Fruit fly (Drosophila melanogaster): Measurements from ENCODE around the gene Eig71Ea.
A peak's percentile ranks its signal among the peaks of the same experiment; 100 is the strongest.

The Eig71Ea gene

DNA sequence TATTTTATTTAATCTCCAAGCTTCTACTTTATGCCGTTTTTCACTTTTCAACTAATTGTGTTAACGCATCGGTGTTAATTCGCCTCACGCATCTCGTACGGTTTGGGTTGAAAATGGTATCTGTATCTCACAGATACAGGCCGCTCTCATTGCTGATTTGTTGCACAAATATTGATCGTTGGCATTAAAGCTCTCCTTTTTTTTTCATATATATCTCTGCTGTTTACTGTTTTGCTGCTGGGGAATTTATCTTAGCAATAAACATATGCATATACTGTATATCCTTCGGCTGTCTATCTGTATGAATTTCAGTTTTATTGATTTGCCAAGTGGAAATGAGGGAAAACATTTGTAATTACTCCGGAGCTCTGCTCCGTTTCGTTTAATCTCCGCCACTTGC is 16.8 kb downstream of the Eig71Ea start:
- TF ChIP-seq Hr96 (GFP tag; optimal IDR thresholded peaks at IDR 0.05) (no peak), CG1620 (GFP tag; optimal IDR thresholded peaks at IDR 0.05) (no peak), Mnt (GFP tag; optimal IDR thresholded peaks at IDR 0.05) (no peak), CG11617 (GFP tag; optimal IDR thresholded peaks at IDR 0.05) (no peak), kay (GFP tag; ENCODE audit: borderline replicate concordance) (peak; percentile 23), CG7101 (tag; optimal IDR thresholded peaks at IDR 0.05) (peak; percentile 5)

- TF ChIP-seq Crg-1 (GFP tag; optimal IDR thresholded peaks at IDR 0.05) (no peak), cic (GFP tag; optimal IDR thresholded peaks at IDR 0.05) (no peak), bab1 (GFP tag; optimal IDR thresholded peaks at IDR 0.05) (no peak), cnc (optimal IDR thresholded peaks at IDR 0.05) (no peak), CG5204 (GFP tag; optimal IDR thresholded peaks at IDR 0.05) (no peak), kay (GFP tag; ENCODE audit: borderline replicate concordance) (no peak), Mnt (GFP tag; optimal IDR thresholded peaks at IDR 0.05) (no peak), Clk (GFP tag; optimal IDR thresholded peaks at IDR 0.05) (no peak), CG14711 (tag; optimal IDR thresholded peaks at IDR 0.05) (no peak), CG33017 (tag; optimal IDR thresholded peaks at IDR 0.05) (no peak)
Measured at dm6 chr3L:15631067-15631466, 18.4 kb downstream of the Eig71Ea start.

DNA sequence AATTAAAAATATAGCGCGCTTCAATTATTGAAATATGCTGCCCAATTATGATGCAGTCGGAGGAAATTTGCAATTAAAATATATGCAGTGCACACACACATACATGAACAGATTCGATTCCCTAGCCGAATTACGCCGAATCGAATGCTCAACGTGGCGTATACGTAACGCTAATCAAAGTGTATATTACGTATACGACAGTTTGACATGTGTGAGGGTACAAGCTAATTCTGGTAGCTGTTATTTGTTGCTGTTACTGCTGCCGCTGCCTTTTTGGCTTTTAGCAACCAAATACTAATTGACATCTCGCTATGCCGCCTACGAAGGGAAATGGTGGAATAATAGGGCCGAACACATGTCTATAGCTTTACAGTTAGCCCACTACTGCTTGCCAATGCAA is 22.2 kb downstream of the Eig71Ea start:
- TF ChIP-seq CG33017 (tag; optimal IDR thresholded peaks at IDR 0.05) (no peak), kay (GFP tag; ENCODE audit: borderline replicate concordance) (peak; percentile 61)

- TF ChIP-seq CG12768 (GFP tag; optimal IDR thresholded peaks at IDR 0.05) (peak; percentile 75), pad (GFP tag; optimal IDR thresholded peaks at IDR 0.05) (peak; percentile 77), cic (GFP tag; optimal IDR thresholded peaks at IDR 0.05) (no peak), Crg-1 (GFP tag; optimal IDR thresholded peaks at IDR 0.05) (no peak), Clk (GFP tag; optimal IDR thresholded peaks at IDR 0.05) (peak; percentile 52), CG7045 (GFP tag; optimal IDR thresholded peaks at IDR 0.05) (peak; percentile 86), Hr96 (GFP tag; optimal IDR thresholded peaks at IDR 0.05) (peak; percentile 22), kay (GFP tag; ENCODE audit: borderline replicate concordance) (peak; percentile 75), CG7101 (tag; optimal IDR thresholded peaks at IDR 0.05) (peak; percentile 92), ovo (GFP tag; optimal IDR thresholded peaks at IDR 0.05) (peak; percentile 57), CG33017 (tag; optimal IDR thresholded peaks at IDR 0.05) (peak; percentile 93), CG11617 (GFP tag; optimal IDR thresholded peaks at IDR 0.05) (peak; percentile 93), CG1620 (GFP tag; optimal IDR thresholded peaks at IDR 0.05) (peak; percentile 52), toe (GFP tag; optimal IDR thresholded peaks at IDR 0.05) (peak; percentile 47), Mnt (GFP tag; optimal IDR thresholded peaks at IDR 0.05) (peak; percentile 51), cnc (optimal IDR thresholded peaks at IDR 0.05) (no peak), CG14711 (tag; optimal IDR thresholded peaks at IDR 0.05) (peak; percentile 88), tj (GFP tag; optimal IDR thresholded peaks at IDR 0.05) (peak; percentile 65), bab1 (GFP tag; optimal IDR thresholded peaks at IDR 0.05) (peak; percentile 95), CG5204 (GFP tag; optimal IDR thresholded peaks at IDR 0.05) (peak; percentile 82)
Measured at dm6 chr3L:15625676-15626414, 23.6 kb downstream of the Eig71Ea start.

DNA sequence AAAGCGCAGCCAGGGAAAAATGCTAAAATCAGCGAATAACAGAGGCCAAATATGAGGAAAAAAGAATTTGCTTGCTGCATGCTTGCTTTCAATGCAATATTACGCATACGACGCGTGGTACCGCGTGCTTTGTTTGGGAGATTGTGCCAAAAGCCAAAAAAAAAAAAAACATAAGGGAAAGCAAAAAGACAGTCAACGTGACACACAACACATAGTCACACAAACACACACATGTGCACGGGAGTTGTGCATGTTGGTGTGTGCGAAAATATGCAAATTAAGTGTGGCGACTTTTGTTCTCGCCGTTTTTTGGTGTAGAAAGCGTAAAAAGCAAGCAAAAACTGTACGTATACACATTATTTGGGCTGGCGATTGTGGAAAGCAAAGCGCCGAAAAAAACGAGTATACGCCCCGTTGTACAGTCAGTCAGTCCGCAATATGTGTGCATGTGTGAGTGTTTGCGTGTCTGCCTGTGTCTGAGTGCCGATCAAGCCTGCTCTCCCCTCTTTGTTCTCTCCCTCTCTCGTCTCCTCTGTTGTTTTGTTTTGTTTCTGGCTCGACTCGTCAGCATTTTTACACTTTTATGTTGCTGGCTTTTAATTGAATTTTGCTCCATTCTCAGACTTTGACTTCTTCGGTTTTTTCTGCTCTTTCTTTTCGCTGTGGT is 24.4 kb downstream of the Eig71Ea start:
- TF ChIP-seq CG14711 (tag; optimal IDR thresholded peaks at IDR 0.05) (no peak), tj (GFP tag; optimal IDR thresholded peaks at IDR 0.05) (peak; percentile 68)

- no peak for TF ChIP-seq cnc (optimal IDR thresholded peaks at IDR 0.05)
- no peak for TF ChIP-seq Mnt (GFP tag; optimal IDR thresholded peaks at IDR 0.05)
- no peak for TF ChIP-seq CG11617 (GFP tag; optimal IDR thresholded peaks at IDR 0.05)
- no peak for TF ChIP-seq CG7101 (tag; optimal IDR thresholded peaks at IDR 0.05)
- TF ChIP-seq bab1 (GFP tag; optimal IDR thresholded peaks at IDR 0.05): no peak
- no peak for TF ChIP-seq CG7045 (GFP tag; optimal IDR thresholded peaks at IDR 0.05)
- TF ChIP-seq pad (GFP tag; optimal IDR thresholded peaks at IDR 0.05): no peak
- no peak for TF ChIP-seq Hr96 (GFP tag; optimal IDR thresholded peaks at IDR 0.05)
- no peak for TF ChIP-seq toe (GFP tag; optimal IDR thresholded peaks at IDR 0.05)
- TF ChIP-seq ovo (GFP tag; optimal IDR thresholded peaks at IDR 0.05): no peak
- TF ChIP-seq tj (GFP tag; optimal IDR thresholded peaks at IDR 0.05): no peak
- no peak for TF ChIP-seq CG14711 (tag; optimal IDR thresholded peaks at IDR 0.05)
Measured at dm6 chr3L:15624097-15624496, 25.4 kb downstream of the Eig71Ea start.

- no peak for TF ChIP-seq cnc (optimal IDR thresholded peaks at IDR 0.05)
- TF ChIP-seq CG33017 (tag; optimal IDR thresholded peaks at IDR 0.05): peak; percentile 67
- no peak for TF ChIP-seq kay (GFP tag; ENCODE audit: borderline replicate concordance)
- peak; percentile 86 for TF ChIP-seq Mnt (GFP tag; optimal IDR thresholded peaks at IDR 0.05)
- peak; percentile 52 for TF ChIP-seq CG11617 (GFP tag; optimal IDR thresholded peaks at IDR 0.05)
- TF ChIP-seq Clk (GFP tag; optimal IDR thresholded peaks at IDR 0.05): peak; percentile 82
- TF ChIP-seq tj (GFP tag; optimal IDR thresholded peaks at IDR 0.05): peak; percentile 77
- peak; percentile 20 for TF ChIP-seq bab1 (GFP tag; optimal IDR thresholded peaks at IDR 0.05)
- TF ChIP-seq pad (GFP tag; optimal IDR thresholded peaks at IDR 0.05): peak; percentile 90
- TF ChIP-seq CG14711 (tag; optimal IDR thresholded peaks at IDR 0.05): peak; percentile 69
- peak; percentile 53 for TF ChIP-seq cic (GFP tag; optimal IDR thresholded peaks at IDR 0.05)
- TF ChIP-seq ovo (GFP tag; optimal IDR thresholded peaks at IDR 0.05): peak; percentile 73
- TF ChIP-seq Hr96 (GFP tag; optimal IDR thresholded peaks at IDR 0.05): peak; percentile 84
- TF ChIP-seq CG5204 (GFP tag; optimal IDR thresholded peaks at IDR 0.05): peak; percentile 81
- peak; percentile 85 for TF ChIP-seq CG7101 (tag; optimal IDR thresholded peaks at IDR 0.05)
- TF ChIP-seq CG1620 (GFP tag; optimal IDR thresholded peaks at IDR 0.05): peak; percentile 97
- TF ChIP-seq CG7045 (GFP tag; optimal IDR thresholded peaks at IDR 0.05): peak; percentile 77
- TF ChIP-seq Crg-1 (GFP tag; optimal IDR thresholded peaks at IDR 0.05): peak; percentile 97
- peak; percentile 86 for TF ChIP-seq CG12768 (GFP tag; optimal IDR thresholded peaks at IDR 0.05)
- peak; percentile 82 for TF ChIP-seq toe (GFP tag; optimal IDR thresholded peaks at IDR 0.05)
Measured at dm6 chr3L:15619626-15620247, 29.7 kb downstream of the Eig71Ea start, which contains the start of gene Phs. Gene Phs (plus strand): TSS chr3L:15619901.

All from whole organism, adult.